Fruit fly (Drosophila melanogaster) whole organism, prepupa: ENCODE results near the gene Octbeta1R.

ENCODE experiments used
- CG11294 ChIP-seq: fragments of 200-800 bp; sonication (Bioruptor generic); IDR thresholded peaks from 2 replicates; pipeline ENCODE4 v1.3.6; 2022; ENCODE audit warnings: missing biosample characterization, missing genetic modification characterization
- CG11762 ChIP-seq: fragments of 200-800 bp; sonication (Bioruptor generic); optimal IDR thresholded peaks from 3 replicates; lab custom pipeline; 2016; ENCODE audit warnings: missing biosample characterization, missing genetic modification characterization; ENCODE audit not compliant: insufficient read depth
- CG11902 ChIP-seq: fragments of 200-800 bp; sonication (Bioruptor generic); optimal IDR thresholded peaks from 3 replicates; lab custom pipeline; 2016; ENCODE audit warnings: missing biosample characterization, missing genetic modification characterization
- CG15336 ChIP-seq: fragments of 200-800 bp; sonication (Bioruptor generic); IDR thresholded peaks from 2 replicates; pipeline ENCODE4 v1.3.6; 2022; ENCODE audit warnings: missing biosample characterization, missing genetic modification characterization
- CG16779 ChIP-seq: fragments of 200-800 bp; sonication (Bioruptor generic); optimal IDR thresholded peaks from 3 replicates; lab custom pipeline; 2017; ENCODE audit warnings: missing biosample characterization, mild to moderate bottlenecking, missing genetic modification characterization
- CG3032 ChIP-seq: fragments of 200-800 bp; optimal IDR thresholded peaks from 2 replicates; lab custom pipeline; 2019; ENCODE audit warnings: missing biosample characterization, mild to moderate bottlenecking, missing genetic modification characterization, moderate library complexity
- CG32006 ChIP-seq: fragments of 200-800 bp; sonication (Bioruptor generic); optimal IDR thresholded peaks from 3 replicates; lab custom pipeline; 2017; ENCODE audit warnings: missing biosample characterization, mild to moderate bottlenecking, missing genetic modification characterization
- CG34406 ChIP-seq: fragments of 200-800 bp; sonication (Bioruptor generic); optimal IDR thresholded peaks from 3 replicates; lab custom pipeline; 2016; ENCODE audit warnings: missing biosample characterization, missing genetic modification characterization
- CG6792 ChIP-seq: fragments of 200-800 bp; sonication (Bioruptor generic); optimal IDR thresholded peaks from 3 replicates; lab custom pipeline; 2016; ENCODE audit warnings: missing biosample characterization, missing genetic modification characterization
- CG6854 ChIP-seq: fragments of 200-800 bp; sonication (Bioruptor generic); optimal IDR thresholded peaks from 2 replicates; lab custom pipeline; 2017; ENCODE audit warnings: missing biosample characterization, mild to moderate bottlenecking, missing genetic modification characterization
- CG8119 ChIP-seq: fragments of 200-800 bp; sonication (Bioruptor generic); IDR thresholded peaks from 3 replicates; pipeline ENCODE4 v1.3.6; 2022; ENCODE audit warnings: missing biosample characterization, missing genetic modification characterization
- CG8632 ChIP-seq: fragments of 200-800 bp; sonication (Bioruptor generic); optimal IDR thresholded peaks from 3 replicates; lab custom pipeline; 2016; ENCODE audit warnings: missing biosample characterization, missing genetic modification characterization
- CG9139 ChIP-seq: fragments of 200-800 bp; sonication (Bioruptor generic); optimal IDR thresholded peaks from 3 replicates; lab custom pipeline; 2017; ENCODE audit warnings: missing biosample characterization, mild to moderate bottlenecking, missing genetic modification characterization
- Eip78C ChIP-seq: fragments of 200-800 bp; sonication (Bioruptor generic); peaks from one replicate; lab custom pipeline; 2016; ENCODE audit warnings: missing biosample characterization, missing genetic modification characterization
- Eip93F ChIP-seq: fragments of 200-800 bp; sonication (Bioruptor generic); optimal IDR thresholded peaks from 2 replicates; lab custom pipeline; 2016; ENCODE audit warnings: missing biosample characterization, mild to moderate bottlenecking, missing genetic modification characterization
- Ets96B ChIP-seq: fragments of 200-800 bp; optimal IDR thresholded peaks from 2 replicates; lab custom pipeline; 2019; ENCODE audit warnings: missing biosample characterization, mild to moderate bottlenecking, missing genetic modification characterization, moderate library complexity
- Gug ChIP-seq: fragments of 200-800 bp; sonication (Bioruptor generic); IDR thresholded peaks from 2 replicates; pipeline ENCODE4 v1.3.6; 2022; ENCODE audit warnings: missing biosample characterization, missing genetic modification characterization
- Hr39 ChIP-seq: fragments of 200-800 bp; sonication (Bioruptor generic); optimal IDR thresholded peaks from 2 replicates; lab custom pipeline; 2016; ENCODE audit warnings: missing biosample characterization, missing genetic modification characterization
- Hr4 ChIP-seq: fragments of 200-800 bp; sonication (Bioruptor generic); optimal IDR thresholded peaks from 3 replicates; lab custom pipeline; 2016; ENCODE audit warnings: missing biosample characterization, missing genetic modification characterization
- OdsH ChIP-seq: fragments of 200-800 bp; sonication (Bioruptor generic); optimal IDR thresholded peaks from 3 replicates; lab custom pipeline; 2016; ENCODE audit warnings: missing biosample characterization, missing genetic modification characterization
- Smox ChIP-seq: fragments of 200-800 bp; sonication (Bioruptor generic); optimal IDR thresholded peaks from 3 replicates; lab custom pipeline; 2016; ENCODE audit warnings: missing biosample characterization, missing genetic modification characterization
- Sox14 ChIP-seq: fragments of 200-800 bp; sonication (Bioruptor generic); optimal IDR thresholded peaks from 3 replicates; lab custom pipeline; 2016; ENCODE audit warnings: missing biosample characterization, missing genetic modification characterization
- achi ChIP-seq: fragments of 200-800 bp; sonication (Bioruptor generic); optimal IDR thresholded peaks from 3 replicates; lab custom pipeline; 2016; ENCODE audit warnings: missing biosample characterization, missing genetic modification characterization
- dsx ChIP-seq: fragments of 200-800 bp; optimal IDR thresholded peaks from 3 replicates; lab custom pipeline; 2019; ENCODE audit warnings: missing biosample characterization, mild to moderate bottlenecking, missing genetic modification characterization, moderate library complexity; ENCODE audit not compliant: poor library complexity, severe bottlenecking
- fd59A ChIP-seq: fragments of 200-800 bp; sonication (Bioruptor generic); optimal IDR thresholded peaks from 2 replicates; lab custom pipeline; 2017; ENCODE audit warnings: missing biosample characterization, mild to moderate bottlenecking, missing genetic modification characterization, missing genetic modification reagents
- fd85E ChIP-seq: fragments of 200-800 bp; sonication (Bioruptor generic); optimal IDR thresholded peaks from 3 replicates; lab custom pipeline; 2016; ENCODE audit warnings: missing biosample characterization, missing genetic modification characterization
- fkh ChIP-seq: fragments of 200-800 bp; sonication (Bioruptor generic); optimal IDR thresholded peaks from 3 replicates; lab custom pipeline; 2017; ENCODE audit warnings: missing biosample characterization, mild to moderate bottlenecking, missing genetic modification characterization, moderate library complexity
- lz ChIP-seq: fragments of 200-800 bp; sonication (Bioruptor generic); optimal IDR thresholded peaks from 3 replicates; lab custom pipeline; 2016; ENCODE audit warnings: missing biosample characterization, missing genetic modification characterization
- pdm3 ChIP-seq: fragments of 200-800 bp; sonication (Bioruptor generic); optimal IDR thresholded peaks from 3 replicates; lab custom pipeline; 2016; ENCODE audit warnings: missing biosample characterization, missing genetic modification characterization
- ss ChIP-seq, 2 experiments: fragments of 200-800 bp; sonication (Bioruptor generic); optimal IDR thresholded peaks; 2 replicates in 1 of 2; 3 replicates in 1 of 2; lab custom pipeline; 2017 to 2018; ENCODE audit warnings: mild to moderate bottlenecking in 2 of 2, missing biosample characterization in 2 of 2, missing genetic modification characterization in 2 of 2, moderate library complexity in 1 of 2
- svp ChIP-seq: fragments of 200-800 bp; sonication (Bioruptor generic); peaks from one replicate; lab custom pipeline; 2016; ENCODE audit warnings: missing biosample characterization, missing genetic modification characterization
- topi ChIP-seq: fragments of 200-800 bp; sonication (Bioruptor generic); optimal IDR thresholded peaks from 3 replicates; lab custom pipeline; 2016; ENCODE audit warnings: missing biosample characterization, missing genetic modification characterization

Gene Octbeta1R

DNA sequence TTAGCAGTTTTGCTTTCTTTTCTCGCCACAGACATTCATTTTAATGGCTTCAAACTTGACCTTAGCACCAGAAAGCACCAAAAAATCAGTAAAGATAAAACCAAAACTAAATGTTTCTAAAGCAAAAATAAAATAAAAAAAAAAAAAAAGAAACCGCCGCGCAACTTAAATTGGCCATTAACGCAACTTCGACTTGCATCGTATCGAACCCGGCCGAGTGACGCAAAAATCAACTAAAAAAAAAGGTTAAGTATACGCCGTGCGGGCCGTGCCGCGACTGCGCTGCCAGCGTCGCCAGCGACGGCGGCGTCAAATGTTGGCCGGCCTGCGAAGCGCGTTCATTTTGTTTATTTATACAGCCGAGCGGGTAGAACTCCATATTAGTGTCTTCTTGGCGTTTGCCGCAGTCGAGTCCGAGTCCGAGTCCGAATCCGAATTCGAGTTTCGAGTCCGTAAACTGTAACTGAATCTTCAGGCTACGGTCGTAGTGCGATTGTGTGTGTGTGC, 53.3 kb downstream of the Octbeta1R start, which contains the start of gene bond:
Gene bond, plus strand, starts transcription at position 375 of the 507 bp plus-strand sequence.
- TF ChIP-seq dsx (GFP tag; lab: Kevin White, UChicago) (no peak), OdsH (no peak), Smox (no peak), Ets96B (tag; lab: Kevin White, UChicago) (no peak), CG32006 (GFP tag; lab: Kevin White, UChicago) (no peak), lz (GFP tag; lab: Kevin White, UChicago) (no peak), CG34406 (GFP tag; lab: Kevin White, UChicago) (no peak), fkh (GFP tag; lab: Kevin White, UChicago) (peak; percentile 12), fd85E (GFP tag; lab: Kevin White, UChicago) (no peak), Eip78C (GFP tag; lab: Kevin White, UChicago) (peak; percentile 44), Eip93F (GFP tag; lab: Kevin White, UChicago) (no peak), CG11762 (no peak), CG8632 (GFP tag; lab: Kevin White, UChicago) (no peak), ss (GFP tag; optimal IDR thresholded peaks at IDR 0.05; lab: Kevin White, UChicago) (no peak)

DNA sequence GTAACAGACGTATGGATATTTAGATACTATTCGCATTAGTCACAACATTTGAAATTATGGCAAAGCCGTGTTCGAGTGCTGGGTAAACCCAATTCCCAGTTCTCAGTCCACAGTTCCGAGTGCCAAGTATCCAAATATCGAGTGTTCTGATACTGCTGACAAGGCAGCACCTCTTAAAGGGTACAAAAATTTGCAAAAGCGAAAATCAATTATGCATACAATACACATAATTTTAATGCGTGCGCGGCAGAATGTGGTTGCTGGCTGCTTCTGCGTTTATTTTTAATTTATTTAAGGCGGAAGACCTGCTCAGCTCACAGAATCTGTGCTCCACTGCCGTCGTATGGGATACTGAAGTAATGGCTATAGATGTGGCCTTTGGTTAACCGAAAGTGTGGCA, 55.7 kb downstream of the Octbeta1R start:
- TF ChIP-seq pdm3 (no peak), CG11902 (no peak), Eip93F (GFP tag; lab: Kevin White, UChicago) (no peak), CG11294 (GFP tag; lab: Robert Waterston, UW) (no peak)

DNA sequence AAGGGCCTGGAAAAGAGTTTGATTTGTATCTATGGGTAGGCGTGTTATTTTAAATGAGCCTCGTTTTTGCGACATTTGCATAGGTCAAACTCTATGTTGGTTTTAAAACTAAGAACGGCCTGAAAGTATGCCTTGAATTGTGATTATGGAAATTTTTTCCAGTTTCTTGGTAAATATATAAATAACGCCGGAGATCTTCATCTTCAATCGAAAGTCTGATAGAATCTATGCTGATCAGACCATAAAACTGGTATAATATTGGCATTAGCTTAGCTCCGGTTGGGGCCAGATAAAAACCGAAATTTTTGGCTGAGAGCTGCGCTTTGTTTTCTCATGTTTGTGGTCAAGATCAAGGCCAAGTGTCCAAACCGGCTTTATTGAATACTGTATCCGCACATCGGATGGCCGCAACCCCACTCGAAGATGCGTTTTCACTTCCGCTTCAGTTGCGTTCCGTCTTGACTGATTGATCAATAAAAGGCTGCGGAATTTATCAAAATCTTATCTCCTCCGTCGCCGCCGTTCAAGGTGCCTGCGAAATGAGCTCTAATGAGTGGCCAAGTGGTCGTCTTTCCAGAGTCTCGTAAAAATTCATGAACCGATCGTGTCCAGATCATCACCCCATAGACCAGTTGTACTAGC, 60.2 kb downstream of the Octbeta1R start:
- TF ChIP-seq CG15336 (GFP tag; lab: Robert Waterston, UW) = no peak
- TF ChIP-seq lz (GFP tag; lab: Kevin White, UChicago) = no peak
- TF ChIP-seq CG11902 = no peak
- no peak for TF ChIP-seq fkh (GFP tag; lab: Kevin White, UChicago)
- TF ChIP-seq CG9139 (GFP tag; lab: Kevin White, UChicago) = no peak
- TF ChIP-seq CG6854 (GFP tag; lab: Kevin White, UChicago) = no peak
- no peak for TF ChIP-seq topi (GFP tag; lab: Kevin White, UChicago)
- no peak for TF ChIP-seq CG6792 (GFP tag; lab: Kevin White, UChicago)
- no peak for TF ChIP-seq Eip93F (GFP tag; lab: Kevin White, UChicago)
- no peak for TF ChIP-seq OdsH
- TF ChIP-seq svp (GFP tag; lab: Kevin White, UChicago) = no peak
- TF ChIP-seq CG8632 (GFP tag; lab: Kevin White, UChicago) = no peak
- TF ChIP-seq CG3032 (tag; lab: Kevin White, UChicago) = no peak

DNA sequence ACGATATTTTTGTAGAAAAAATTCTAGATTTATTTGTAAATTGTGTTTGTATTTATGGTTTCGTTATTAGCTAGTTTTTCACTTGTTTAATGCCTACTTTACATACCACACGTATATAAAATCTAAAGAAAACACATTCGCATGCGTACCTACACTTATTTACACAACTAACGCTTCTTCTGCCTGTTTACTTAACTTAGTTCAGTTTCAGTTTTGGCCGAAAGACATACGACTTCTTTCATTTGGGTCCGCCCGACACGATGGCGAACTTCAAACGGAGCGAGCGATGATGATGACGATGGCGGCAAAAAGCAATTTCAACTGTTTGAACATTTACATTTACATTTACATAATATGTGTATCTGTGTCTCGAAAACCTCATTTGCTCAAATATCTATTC, 61.4 kb downstream of the Octbeta1R start:
- TF ChIP-seq achi (no peak), fkh (GFP tag; lab: Kevin White, UChicago) (peak; percentile 32)

- TF ChIP-seq fd59A (no peak), Hr39 (GFP tag; lab: Kevin White, UChicago) (no peak), Sox14 (GFP tag; lab: Kevin White, UChicago) (no peak), CG3032 (tag; lab: Kevin White, UChicago) (no peak), CG11902 (no peak), pdm3 (no peak), CG11762 (no peak), Hr4 (GFP tag; lab: Kevin White, UChicago) (no peak), CG16779 (no peak), CG8119 (GFP tag; lab: Robert Waterston, UW) (no peak), ss (GFP tag; optimal IDR thresholded peaks at IDR 0.05; lab: Kevin White, UChicago) (no peak), svp (GFP tag; lab: Kevin White, UChicago) (no peak), CG15336 (GFP tag; lab: Robert Waterston, UW) (no peak), Gug (GFP tag; lab: Robert Waterston, UW) (no peak), achi (no peak), CG11294 (GFP tag; lab: Robert Waterston, UW) (no peak), Eip78C (GFP tag; lab: Kevin White, UChicago) (no peak)
Measured at dm6 chr3R:22560224-22560623, 63.2 kb downstream of the Octbeta1R start.
